Fruit fly (Drosophila melanogaster): ENCODE results near the gene eIF4E1.

Gene eIF4E1

dm6 chr3L:9426656-9427294 is 24.5 kb upstream of the eIF4E1 start, which contains the start of the genes Atat and Shc (continued):
- peak; percentile 98 for TF ChIP-seq CG7357 (GFP tag; IDR thresholded peaks at IDR 0.05)
- peak; percentile 99 for TF ChIP-seq CG12659 (GFP tag; optimal IDR thresholded peaks at IDR 0.05)
- peak; percentile 100 for TF ChIP-seq row (GFP tag; IDR thresholded peaks at IDR 0.05)
- TF ChIP-seq CG6254 (GFP tag; optimal IDR thresholded peaks at IDR 0.05), result peak; percentile 90
- peak; percentile 100 for TF ChIP-seq CG2120 (GFP tag; optimal IDR thresholded peaks at IDR 0.05)
- peak; percentile 100 for TF ChIP-seq dysf (GFP tag; IDR thresholded peaks at IDR 0.05)
- peak; percentile 55 for TF ChIP-seq CG8478 (optimal IDR thresholded peaks at IDR 0.05)
- TF ChIP-seq NC2β (GFP tag; optimal IDR thresholded peaks at IDR 0.05), result peak; percentile 99
- TF ChIP-seq Dip3 (GFP tag; optimal IDR thresholded peaks at IDR 0.05), result peak; percentile 100
- peak; percentile 99 for TF ChIP-seq CG13424 (tag; optimal IDR thresholded peaks at IDR 0.05)
- TF ChIP-seq insv (GFP tag; optimal IDR thresholded peaks at IDR 0.05), result peak; percentile 16 to 80
- peak; percentile 100 for TF ChIP-seq CG1602 (GFP tag; optimal IDR thresholded peaks at IDR 0.05)
- TF ChIP-seq hb (GFP tag; IDR thresholded peaks at IDR 0.05; ENCODE audit: partially characterized antibody), result peak; percentile 86
- TF ChIP-seq CHES-1-like (GFP tag; optimal IDR thresholded peaks at IDR 0.05), result peak; percentile 100
- peak; percentile 99 for TF ChIP-seq CG1647 (GFP tag; optimal IDR thresholded peaks at IDR 0.05)
- peak; percentile 85 for TF ChIP-seq CG6791 (GFP tag; IDR thresholded peaks at IDR 0.05; ENCODE audit: partially characterized antibody)
- peak; percentile 71; the same call in 1 of the 2 replicates for TF ChIP-seq bbx (GFP tag; IDR thresholded peaks at IDR 0.05; ENCODE audit: partially characterized antibody)
- TF ChIP-seq ap (GFP tag; IDR thresholded peaks at IDR 0.05), result peak; percentile 99
- TF ChIP-seq gro (GFP tag; optimal IDR thresholded peaks at IDR 0.05), result peak; percentile 99
- peak; percentile 99 for TF ChIP-seq CG34376 (GFP tag; optimal IDR thresholded peaks at IDR 0.05)
- TF ChIP-seq hth (optimal IDR thresholded peaks at IDR 0.05), result no peak
- peak; percentile 97 for TF ChIP-seq CG13296 (GFP tag; optimal IDR thresholded peaks at IDR 0.05)
- peak; percentile 86 for TF ChIP-seq CG34224 (GFP tag; IDR thresholded peaks at IDR 0.05; ENCODE audit: partially characterized antibody)
- TF ChIP-seq CG16813 (GFP tag; IDR thresholded peaks at IDR 0.05; ENCODE audit: partially characterized antibody), result peak; percentile 96
- peak; percentile 98 for TF ChIP-seq CG17829 (tag; optimal IDR thresholded peaks at IDR 0.05)
- TF ChIP-seq CG11560 (tag; IDR thresholded peaks at IDR 0.05), result peak; percentile 96
- TF ChIP-seq CG2116 (GFP tag; optimal IDR thresholded peaks at IDR 0.05), result peak; percentile 93
- TF ChIP-seq trh (GFP tag; optimal IDR thresholded peaks at IDR 0.05), result peak; percentile 99
- peak; percentile 99 for TF ChIP-seq CG10147 (GFP tag; optimal IDR thresholded peaks at IDR 0.05)
- peak; percentile 84 for TF ChIP-seq Deaf1 (tag; optimal IDR thresholded peaks at IDR 0.05)
- no peak for TF ChIP-seq pita (GFP tag; optimal IDR thresholded peaks at IDR 0.05)
- TF ChIP-seq ab (GFP tag; optimal IDR thresholded peaks at IDR 0.05), result peak; percentile 99
- peak; percentile 87 for TF ChIP-seq CG31365 (tag; optimal IDR thresholded peaks at IDR 0.05)
- TF ChIP-seq aop (GFP tag; IDR thresholded peaks at IDR 0.05), result peak; percentile 98
- peak; percentile 98 for TF ChIP-seq CG5953 (GFP tag; IDR thresholded peaks at IDR 0.05)
- peak; percentile 96 for TF ChIP-seq CG2202 (tag; optimal IDR thresholded peaks at IDR 0.05)
- TF ChIP-seq Chrac-16 (GFP tag; optimal IDR thresholded peaks at IDR 0.05), result peak; percentile 100
- TF ChIP-seq toy (GFP tag; IDR thresholded peaks at IDR 0.05), result peak; percentile 99
- no peak for TF ChIP-seq pan (optimal IDR thresholded peaks at IDR 0.05)
- peak in 1 of 2 experiments; percentile 99 for TF ChIP-seq pan (GFP tag; optimal IDR thresholded peaks at IDR 0.05 in 1 of 2, IDR thresholded peaks at IDR 0.05 in 1 of 2)
- TF ChIP-seq Fer1 (GFP tag; optimal IDR thresholded peaks at IDR 0.05), result peak; percentile 98
- TF ChIP-seq CG4424 (GFP tag; optimal IDR thresholded peaks at IDR 0.05), result peak; percentile 99
- TF ChIP-seq CG2889 (GFP tag; IDR thresholded peaks at IDR 0.05), result peak; percentile 100
- peak; percentile 87 for TF ChIP-seq CG4360 (GFP tag; IDR thresholded peaks at IDR 0.05)
- TF ChIP-seq CG12744 (GFP tag; optimal IDR thresholded peaks at IDR 0.05), result peak; percentile 99
- peak; percentile 89 for TF ChIP-seq corto (GFP tag; optimal IDR thresholded peaks at IDR 0.05)
- peak; percentile 93 for TF ChIP-seq salm (tag; optimal IDR thresholded peaks at IDR 0.05)
- peak; percentile 97 for TF ChIP-seq D19B (GFP tag; optimal IDR thresholded peaks at IDR 0.05)
- TF ChIP-seq CG14667 (GFP tag; IDR thresholded peaks at IDR 0.05), result peak; percentile 100
- peak; percentile 100 for TF ChIP-seq pnt (GFP tag; optimal IDR thresholded peaks at IDR 0.05)
- peak; percentile 99 for TF ChIP-seq Usf (GFP tag; optimal IDR thresholded peaks at IDR 0.05)
